Worm (Caenorhabditis elegans): ENCODE data around the gene T28A8.8.

The T28A8.8 gene

DNA sequence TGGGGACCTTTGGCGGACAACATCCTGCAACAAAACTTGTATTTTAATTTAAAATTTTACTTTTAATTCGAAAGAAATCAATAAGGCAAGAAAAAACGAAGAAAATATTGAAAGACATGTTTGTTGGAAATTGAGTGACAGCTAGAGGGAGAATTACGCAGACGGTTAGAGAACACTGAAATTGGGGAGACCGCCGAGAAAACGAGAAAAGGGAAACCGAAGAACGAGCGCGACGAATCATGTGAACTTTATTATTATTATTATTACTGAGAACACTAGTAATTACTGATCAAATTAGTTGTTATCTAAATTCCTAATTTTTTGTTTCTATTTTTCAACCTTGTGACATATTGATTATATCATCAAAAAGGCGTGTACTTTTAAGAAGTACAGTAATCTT, 46.4 kb downstream of the T28A8.8 start, which contains the start of gene mmad-1:
TSS of gene mmad-1 (minus strand) at position 24 of the 400 bp plus-strand sequence.
- TF ChIP-seq nhr-23 (tag; optimal IDR thresholded peaks at IDR 0.05) = peak; percentile 26
- peak; percentile 9 for TF ChIP-seq snpc-4 (tag; optimal IDR thresholded peaks at IDR 0.05)
- peak; percentile 79 for TF ChIP-seq elt-2 (tag; optimal IDR thresholded peaks at IDR 0.05)
- TF ChIP-seq unc-62 (GFP tag; optimal IDR thresholded peaks at IDR 0.05) = peak; percentile 85
- TF ChIP-seq nhr-12 (tag; optimal IDR thresholded peaks at IDR 0.05) = no peak
- no peak for TF ChIP-seq jun-1 (tag; optimal IDR thresholded peaks at IDR 0.05)
- TF ChIP-seq hmg-11 (tag; optimal IDR thresholded peaks at IDR 0.05) = peak; percentile 2
- TF ChIP-seq egl-5 (tag; optimal IDR thresholded peaks at IDR 0.05) = peak; percentile 64
- peak; percentile 72 for TF ChIP-seq nfya-1 (tag; optimal IDR thresholded peaks at IDR 0.05; ENCODE audit: insufficient read depth)
- peak; percentile 13 for TF ChIP-seq ceh-28 (tag; optimal IDR thresholded peaks at IDR 0.05)
- peak; percentile 47 for TF ChIP-seq pqm-1 (tag; optimal IDR thresholded peaks at IDR 0.05)
- TF ChIP-seq nhr-25 (tag; optimal IDR thresholded peaks at IDR 0.05) = no peak
- TF ChIP-seq pha-4 (tag; optimal IDR thresholded peaks at IDR 0.05) = peak; percentile 76
- no peak for TF ChIP-seq lsy-12 (tag; optimal IDR thresholded peaks at IDR 0.05)

DNA sequence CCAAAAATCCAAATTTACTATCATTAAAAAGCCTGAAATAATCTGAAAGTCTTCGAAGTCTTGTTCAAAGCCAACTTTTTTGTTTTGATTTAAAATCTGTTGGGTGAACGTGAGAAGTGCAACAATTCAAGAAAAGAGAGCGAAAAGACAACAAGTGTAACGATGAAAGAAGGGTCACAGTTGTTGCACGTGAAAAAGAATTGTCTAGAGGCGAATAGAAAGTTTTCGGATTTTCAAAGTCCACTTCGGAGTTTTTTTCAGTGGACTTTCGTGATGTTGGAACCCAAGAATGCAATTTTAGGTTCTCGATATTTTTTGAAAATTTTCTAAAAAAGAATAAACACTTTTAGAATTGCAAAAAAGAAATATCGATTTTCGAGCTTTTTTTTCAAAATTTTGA, 47.3 kb downstream of the T28A8.8 start:
- TF ChIP-seq nhr-237 (tag; optimal IDR thresholded peaks at IDR 0.05) = no peak
- no peak for TF ChIP-seq fos-1 (tag; optimal IDR thresholded peaks at IDR 0.05)
- TF ChIP-seq ceh-28 (tag; optimal IDR thresholded peaks at IDR 0.05) = no peak
- no peak for TF ChIP-seq pqm-1 (tag; optimal IDR thresholded peaks at IDR 0.05)
- peak; percentile 18 for TF ChIP-seq nfya-1 (tag; optimal IDR thresholded peaks at IDR 0.05; ENCODE audit: insufficient read depth)
- TF ChIP-seq pha-4 (tag; optimal IDR thresholded peaks at IDR 0.05) = no peak
- no peak for TF ChIP-seq ceh-82 (tag; optimal IDR thresholded peaks at IDR 0.05)
- no peak for TF ChIP-seq egl-5 (tag; optimal IDR thresholded peaks at IDR 0.05)
- peak; percentile 12 for TF ChIP-seq ama-1 (optimal IDR thresholded peaks at IDR 0.05)
- TF ChIP-seq egl-27 (tag; optimal IDR thresholded peaks at IDR 0.05) = no peak
- no peak for TF ChIP-seq aly-2 (tag; optimal IDR thresholded peaks at IDR 0.05)
